Worm (Caenorhabditis elegans): ENCODE measurements around the gene his-62.

ce11 chrIV:7510829-7511228 is 24.5 kb downstream of the his-62 start:
- TF ChIP-seq nhr-76 (tag; optimal IDR thresholded peaks at IDR 0.05) (no peak), ztf-11 (tag; optimal IDR thresholded peaks at IDR 0.05) (no peak), snpc-4 (tag; optimal IDR thresholded peaks at IDR 0.05) (no peak), unc-62 (GFP tag; optimal IDR thresholded peaks at IDR 0.05) (no peak), sem-2 (GFP tag; optimal IDR thresholded peaks at IDR 0.05) (no peak), mep-1 (tag; optimal IDR thresholded peaks at IDR 0.05) (no peak), nhr-28 (tag; optimal IDR thresholded peaks at IDR 0.05) (no peak), drap-1 (GFP tag; optimal IDR thresholded peaks at IDR 0.05) (no peak), nhr-12 (tag; optimal IDR thresholded peaks at IDR 0.05) (no peak), lsy-2 (tag; optimal IDR thresholded peaks at IDR 0.05) (no peak), mls-2 (tag; optimal IDR thresholded peaks at IDR 0.05) (no peak)

Data from whole organism, mixed stage, embryonic.